Worm (Caenorhabditis elegans) whole organism, early embryonic: ENCODE measurements around the gene clec-198.

ENCODE experiments used
- B0310.2 ChIP-seq: sonication (generic microtip); optimal IDR thresholded peaks from 2 replicates; lab custom pipeline; 2016; ENCODE audit warnings: mild to moderate bottlenecking, missing genetic modification characterization, missing compliant biosample characterization
- aly-1 ChIP-seq: sonication (generic microtip); optimal IDR thresholded peaks from 2 replicates; lab custom pipeline; 2016; ENCODE audit warnings: missing genetic modification characterization, missing compliant biosample characterization
- ets-7 ChIP-seq: sonication (generic microtip); optimal IDR thresholded peaks from 2 replicates; lab custom pipeline; 2016; ENCODE audit warnings: missing genotype, missing genetic modification characterization, missing compliant biosample characterization
- hmg-4 ChIP-seq: fragments of 200-800 bp; sonication (Bioruptor generic); optimal IDR thresholded peaks from 2 replicates; lab custom pipeline; 2018; ENCODE audit warnings: mild to moderate bottlenecking, missing genetic modification characterization, missing compliant biosample characterization
- tbx-11 ChIP-seq: fragments of 200-800 bp; sonication (Bioruptor generic); IDR thresholded peaks from 2 replicates; pipeline ENCODE4 v1.3.6; 2022; ENCODE audit warnings: missing genetic modification characterization, missing compliant biosample characterization

The clec-198 gene

ce11 chrIV:17399455-17399854, 52.5 kb downstream of the clec-198 start, which contains the start of gene T02D1.4:
TSS of gene T02D1.4 (plus strand) at chrIV:17399755.
- no peak for TF ChIP-seq aly-1 (tag; lab: Kevin White, UChicago)
- no peak for TF ChIP-seq tbx-11 (GFP tag; lab: Robert Waterston, UW)
- TF ChIP-seq hmg-4 (GFP tag; lab: Kevin White, UChicago): no peak
- no peak for TF ChIP-seq B0310.2 (tag; lab: Kevin White, UChicago)
- no peak for TF ChIP-seq ets-7
